Worm (Caenorhabditis elegans): Measurements from ENCODE around the gene Y6G8.5.

DNA sequence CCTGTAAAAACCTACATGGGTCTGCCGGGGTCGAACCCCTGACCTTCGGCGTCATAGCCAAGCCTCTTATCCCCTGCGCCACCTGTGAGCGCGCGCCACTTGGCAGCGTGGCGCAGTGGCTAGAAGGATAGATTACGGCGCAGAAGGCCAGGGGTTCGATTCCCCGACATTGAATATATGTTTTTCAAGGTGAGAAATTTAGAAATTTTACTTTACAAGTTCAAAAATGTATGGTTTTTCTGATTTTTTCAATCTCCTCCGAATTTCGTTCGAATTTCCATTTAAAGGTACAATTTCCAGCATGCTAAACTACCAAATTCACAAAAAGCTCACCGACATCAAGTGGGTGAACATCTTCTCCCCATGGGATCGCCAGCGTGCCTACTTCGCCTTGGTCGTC, 44.5 kb upstream of the Y6G8.5 start, which contains the start of gene dgat-2:
- no peak for TF ChIP-seq egl-27 (tag; optimal IDR thresholded peaks at IDR 0.05)
- no peak for TF ChIP-seq snpc-4 (tag; optimal IDR thresholded peaks at IDR 0.05)
- TF ChIP-seq C34F6.9 (tag; optimal IDR thresholded peaks at IDR 0.05): no peak
- no peak for TF ChIP-seq unc-62 (GFP tag; optimal IDR thresholded peaks at IDR 0.05)
- no peak for TF ChIP-seq lsy-2 (tag; optimal IDR thresholded peaks at IDR 0.05)
- TF ChIP-seq sem-4 (tag; optimal IDR thresholded peaks at IDR 0.05): no peak
- no peak for TF ChIP-seq zag-1 (tag; optimal IDR thresholded peaks at IDR 0.05)
- TF ChIP-seq elt-3 (tag; optimal IDR thresholded peaks at IDR 0.05): no peak
- no peak for TF ChIP-seq Y55F3AM.14 (GFP tag; optimal IDR thresholded peaks at IDR 0.05)
- no peak for TF ChIP-seq nhr-25 (tag; optimal IDR thresholded peaks at IDR 0.05)
- no peak for TF ChIP-seq ztf-4 (tag; optimal IDR thresholded peaks at IDR 0.05)
- no peak for TF ChIP-seq fos-1 (tag; optimal IDR thresholded peaks at IDR 0.05)
